Fruit fly (Drosophila melanogaster): ENCODE results near the gene Ras64B.

Ras64B gene

dm6 chr3L:4138804-4139521 is at the start of gene Ras64B, which contains the start of gene Rop (continued):
- TF ChIP-seq CG13287 (GFP tag; IDR thresholded peaks at IDR 0.05; ENCODE audit: partially characterized antibody) (peak; percentile 91), salm (tag; optimal IDR thresholded peaks at IDR 0.05) (no peak), Hr51 (GFP tag; optimal IDR thresholded peaks at IDR 0.05) (peak in 1 of 2 experiments; percentile 39), CG11696 (GFP tag; IDR thresholded peaks at IDR 0.05) (no peak), CG14014 (GFP tag; IDR thresholded peaks at IDR 0.05) (no peak), ase (GFP tag; IDR thresholded peaks at IDR 0.05) (no peak), CG6175 (GFP tag; IDR thresholded peaks at IDR 0.05) (no peak), inv (GFP tag; IDR thresholded peaks at IDR 0.05; ENCODE audit: partially characterized antibody) (peak; percentile 79), Ada2b (GFP tag; IDR thresholded peaks at IDR 0.05) (no peak), CG16813 (GFP tag; IDR thresholded peaks at IDR 0.05; ENCODE audit: partially characterized antibody) (peak; percentile 86), CG14710 (tag; optimal IDR thresholded peaks at IDR 0.05) (peak; percentile 81), CG17361 (GFP tag; IDR thresholded peaks at IDR 0.05) (0 out of 3 replicates have a peak, but pooled peaks have one; percentile 35), CG14050 (GFP tag; IDR thresholded peaks at IDR 0.05) (no peak), Six4 (GFP tag; optimal IDR thresholded peaks at IDR 0.05) (no peak), CG11247 (GFP tag; IDR thresholded peaks at IDR 0.05) (no peak), bsh (GFP tag; optimal IDR thresholded peaks at IDR 0.05) (no peak), CG10147 (GFP tag; optimal IDR thresholded peaks at IDR 0.05) (peak; percentile 33), D (optimal IDR thresholded peaks at IDR 0.05) (no peak), D (GFP tag; optimal IDR thresholded peaks at IDR 0.05) (no peak), Hr39 (optimal IDR thresholded peaks at IDR 0.05) (no peak), sd (tag; optimal IDR thresholded peaks at IDR 0.05) (peak; percentile 67), CG11093 (GFP tag; IDR thresholded peaks at IDR 0.05) (no peak), CG11085 (GFP tag; IDR thresholded peaks at IDR 0.05) (no peak), CG12071 (GFP tag; optimal IDR thresholded peaks at IDR 0.05) (no peak), luna (GFP tag; optimal IDR thresholded peaks at IDR 0.05) (peak; percentile 32), CG1529 (GFP tag; optimal IDR thresholded peaks at IDR 0.05) (no peak), HmgD (GFP tag; optimal IDR thresholded peaks at IDR 0.05) (peak; percentile 75), Opbp (GFP tag; IDR thresholded peaks at IDR 0.05; ENCODE audit: partially characterized antibody) (peak; percentile 92), CG9817 (tag; optimal IDR thresholded peaks at IDR 0.05) (peak; percentile 17), CTCF (GFP tag; optimal IDR thresholded peaks at IDR 0.05) (peak; percentile 29), CG34422 (GFP tag; IDR thresholded peaks at IDR 0.05) (peak; percentile 57; the same call in 2 of the 3 replicates), Lhr (GFP tag; optimal IDR thresholded peaks at IDR 0.05) (peak; percentile 73), Dfd (GFP tag; optimal IDR thresholded peaks at IDR 0.05) (no peak), mirr (GFP tag; optimal IDR thresholded peaks at IDR 0.05) (no peak), chif (GFP tag; optimal IDR thresholded peaks at IDR 0.05) (no peak), her (GFP tag; optimal IDR thresholded peaks at IDR 0.05) (peak; percentile 17), Antp (GFP tag; optimal IDR thresholded peaks at IDR 0.05) (no peak), run (tag; optimal IDR thresholded peaks at IDR 0.05) (peak; percentile 13), CG18619 (GFP tag; optimal IDR thresholded peaks at IDR 0.05) (no peak), Oli (tag; optimal IDR thresholded peaks at IDR 0.05) (no peak), bbx (GFP tag; IDR thresholded peaks at IDR 0.05; ENCODE audit: partially characterized antibody) (peak; percentile 81), gsb (GFP tag; IDR thresholded peaks at IDR 0.05) (no peak), CG4424 (GFP tag; optimal IDR thresholded peaks at IDR 0.05) (no peak), Hr3 (GFP tag; optimal IDR thresholded peaks at IDR 0.05) (no peak), Blimp-1 (GFP tag; optimal IDR thresholded peaks at IDR 0.05) (no peak), tll (GFP tag; optimal IDR thresholded peaks at IDR 0.05) (peak in 1 of 2 experiments; percentile 56), CkIIα-i1 (GFP tag; IDR thresholded peaks at IDR 0.05) (0 out of 2 replicates have a peak, but pooled peaks have one; percentile 12), tap (tag; optimal IDR thresholded peaks at IDR 0.05) (no peak), CG30431 (GFP tag; optimal IDR thresholded peaks at IDR 0.05) (no peak), Aef1 (GFP tag; IDR thresholded peaks at IDR 0.05) (no peak)

All from whole organism, embryonic.